Fruit fly (Drosophila melanogaster) whole organism, pupa: ENCODE measurements around the gene X11Lbeta.
"Not testable (repeated sequence)": the region's sequence is repeated elsewhere in the genome, so short reads cannot be mapped to it uniquely, and the experiment has no call there.

Experiments
- CG10348 ChIP-seq: fragments of 200-800 bp; sonication (Bioruptor generic); IDR thresholded peaks from 2 replicates; pipeline ENCODE4 v1.3.6; 2022; ENCODE audit warnings: missing biosample characterization, missing genetic modification characterization
- CG12605 ChIP-seq: fragments of 200-800 bp; sonication (Bioruptor generic); IDR thresholded peaks from 2 replicates; pipeline ENCODE4 v1.3.6; 2022; ENCODE audit warnings: missing biosample characterization, missing genetic modification characterization
- CG13204 ChIP-seq: fragments of 200-800 bp; sonication (Bioruptor generic); optimal IDR thresholded peaks from 2 replicates; lab custom pipeline; 2018; ENCODE audit warnings: missing biosample characterization, mild to moderate bottlenecking, missing genetic modification characterization, moderate library complexity
- CG14655 ChIP-seq: fragments of 200-800 bp; sonication (Bioruptor generic); optimal IDR thresholded peaks from 3 replicates; lab custom pipeline; 2017; ENCODE audit warnings: mild to moderate bottlenecking, missing biosample characterization, missing genetic modification reagents, missing genetic modification characterization
- CG15710 ChIP-seq: fragments of 200-800 bp; sonication (Bioruptor generic); optimal IDR thresholded peaks from 2 replicates; lab custom pipeline; 2018; ENCODE audit warnings: missing biosample characterization, mild to moderate bottlenecking, missing genetic modification characterization, moderate library complexity
- CG17806 ChIP-seq: fragments of 200-800 bp; sonication (Bioruptor generic); optimal IDR thresholded peaks from 2 replicates; lab custom pipeline; 2018; ENCODE audit warnings: missing biosample characterization, mild to moderate bottlenecking, missing genetic modification characterization, moderate library complexity
- CG32121 ChIP-seq: fragments of 200-800 bp; sonication (Bioruptor generic); IDR thresholded peaks from 2 replicates; pipeline ENCODE4 v1.3.6; 2022; ENCODE audit warnings: missing biosample characterization, missing genetic modification characterization
- CG34367 ChIP-seq: fragments of 200-800 bp; sonication (Bioruptor generic); optimal IDR thresholded peaks from 2 replicates; lab custom pipeline; 2018; ENCODE audit warnings: missing biosample characterization, mild to moderate bottlenecking, missing genetic modification characterization
- CG4496 ChIP-seq: fragments of 200-800 bp; sonication (Bioruptor generic); IDR thresholded peaks from 3 replicates; pipeline ENCODE4 v1.3.6; 2022; ENCODE audit warnings: missing biosample characterization, missing genetic modification characterization
- CG8159 ChIP-seq: fragments of 200-800 bp; sonication (Bioruptor generic); optimal IDR thresholded peaks from 3 replicates; lab custom pipeline; 2018; ENCODE audit warnings: missing biosample characterization, mild to moderate bottlenecking, missing genetic modification characterization, moderate library complexity
- CG8301 ChIP-seq: fragments of 200-800 bp; sonication (Bioruptor generic); optimal IDR thresholded peaks from 2 replicates; lab custom pipeline; 2018; ENCODE audit warnings: missing biosample characterization, mild to moderate bottlenecking, missing genetic modification characterization
- CG9948 ChIP-seq: fragments of 200-800 bp; sonication (Bioruptor generic); optimal IDR thresholded peaks from 2 replicates; lab custom pipeline; 2018; ENCODE audit warnings: missing biosample characterization, mild to moderate bottlenecking, missing genetic modification characterization, moderate library complexity
- D1 ChIP-seq: fragments of 200-800 bp; sonication (Bioruptor generic); optimal IDR thresholded peaks from 2 replicates; lab custom pipeline; 2018; ENCODE audit warnings: missing biosample characterization, mild to moderate bottlenecking, missing genetic modification characterization, moderate library complexity
- EcR ChIP-seq: fragments of 200-800 bp; sonication (Bioruptor generic); optimal IDR thresholded peaks from 3 replicates; lab custom pipeline; 2019; ENCODE audit warnings: missing biosample characterization, missing genetic modification characterization, mild to moderate bottlenecking, moderate library complexity, missing genetic modification reagents
- Ets98B ChIP-seq: fragments of 200-800 bp; sonication (Bioruptor generic); IDR thresholded peaks from 2 replicates; pipeline ENCODE4 v1.3.6; 2022; ENCODE audit warnings: missing biosample characterization, missing genetic modification characterization
- Pif1A ChIP-seq: fragments of 200-800 bp; sonication (Bioruptor generic); optimal IDR thresholded peaks from 3 replicates; lab custom pipeline; 2016; ENCODE audit warnings: missing biosample characterization, missing genetic modification characterization
- Pif1B ChIP-seq: fragments of 200-800 bp; sonication (Bioruptor generic); optimal IDR thresholded peaks from 3 replicates; lab custom pipeline; 2016; ENCODE audit warnings: missing biosample characterization, missing genetic modification characterization
- Snoo ChIP-seq: fragments of 200-800 bp; sonication (Bioruptor generic); optimal IDR thresholded peaks from 3 replicates; lab custom pipeline; 2017; ENCODE audit warnings: missing biosample characterization, mild to moderate bottlenecking, missing genetic modification characterization, inconsistent platforms
- fd96Ca ChIP-seq: fragments of 200-800 bp; sonication (Bioruptor generic); IDR thresholded peaks from 3 replicates; pipeline ENCODE4 v1.3.6; 2022; ENCODE audit warnings: missing biosample characterization, missing genetic modification characterization
- gl ChIP-seq: fragments of 200-800 bp; sonication (Bioruptor generic); optimal IDR thresholded peaks from 2 replicates; lab custom pipeline; 2018; ENCODE audit warnings: missing biosample characterization, mild to moderate bottlenecking, missing genetic modification characterization
- rn ChIP-seq: fragments of 200-800 bp; sonication (Bioruptor generic); IDR thresholded peaks from 2 replicates; pipeline ENCODE4 v1.3.6; 2022; ENCODE audit warnings: missing biosample characterization, missing genetic modification characterization

The X11Lbeta gene

dm6 chrX:10620144-10621005 is 7.2 kb upstream of the X11Lbeta start, which contains the start of gene CG43347:
TSS of gene CG43347 (minus strand) at chrX:10620190.
- TF ChIP-seq CG14655 (GFP tag; lab: Kevin White, UChicago) = peak; percentile 53
- TF ChIP-seq CG15710 = peak; percentile 60
- TF ChIP-seq rn (GFP tag; lab: Robert Waterston, UW) = no peak
- peak; percentile 55 for TF ChIP-seq CG9948 (tag; lab: Kevin White, UChicago)
- no peak for TF ChIP-seq CG32121 (GFP tag; lab: Robert Waterston, UW)
- peak; percentile 74 for TF ChIP-seq CG8159
- peak; percentile 40 for TF ChIP-seq CG17806 (tag; lab: Kevin White, UChicago)
- TF ChIP-seq CG8301 (tag; lab: Kevin White, UChicago) = peak; percentile 39
- TF ChIP-seq CG12605 (GFP tag; lab: Robert Waterston, UW) = no peak
- TF ChIP-seq CG4496 (GFP tag; lab: Robert Waterston, UW) = peak; percentile 41; the same call in 1 of the 3 replicates
- TF ChIP-seq Snoo = peak; percentile 31
- TF ChIP-seq Pif1A (GFP tag; lab: Kevin White, UChicago) = peak; percentile 37
- TF ChIP-seq CG34367 = peak; percentile 28

- TF ChIP-seq CG12605 (GFP tag; lab: Robert Waterston, UW) = no peak
- no peak for TF ChIP-seq CG8301 (tag; lab: Kevin White, UChicago)
- no peak for TF ChIP-seq D1 (tag; lab: Kevin White, UChicago)
- no peak for TF ChIP-seq CG34367
- TF ChIP-seq fd96Ca (GFP tag; lab: Robert Waterston, UW) = no peak
- TF ChIP-seq CG10348 (GFP tag; lab: Robert Waterston, UW) = no peak
- TF ChIP-seq CG9948 (tag; lab: Kevin White, UChicago) = no peak
- TF ChIP-seq EcR (GFP tag; lab: Kevin White, UChicago) = no peak
- no peak for TF ChIP-seq Snoo
- no peak for TF ChIP-seq CG17806 (tag; lab: Kevin White, UChicago)
- no peak for TF ChIP-seq gl
- TF ChIP-seq CG4496 (GFP tag; lab: Robert Waterston, UW) = no peak
- no peak for TF ChIP-seq CG8159
- no peak for TF ChIP-seq rn (GFP tag; lab: Robert Waterston, UW)
- TF ChIP-seq CG13204 (GFP tag; lab: Kevin White, UChicago) = no peak
- no peak for TF ChIP-seq CG14655 (GFP tag; lab: Kevin White, UChicago)
- no peak for TF ChIP-seq Pif1A (GFP tag; lab: Kevin White, UChicago)
- TF ChIP-seq CG15710 = no peak
- no peak for TF ChIP-seq CG32121 (GFP tag; lab: Robert Waterston, UW)
Observed at dm6 chrX:10621202-10621990, 6.1 kb upstream of the X11Lbeta start.

- TF ChIP-seq gl; CG13204 (GFP tag; lab: Kevin White, UChicago); CG10348 (GFP tag; lab: Robert Waterston, UW): not testable (repeated sequence)
Observed at dm6 chrX:10623125-10623524, 4.4 kb upstream of the X11Lbeta start, which contains the start of gene Rab9Db. TSS of gene Rab9Db (minus strand) at chrX:10623225.

dm6 chrX:10628874-10629273 is 1.3 kb downstream of the X11Lbeta start:
- no peak for TF ChIP-seq gl
- TF ChIP-seq Snoo = no peak
- no peak for TF ChIP-seq rn (GFP tag; lab: Robert Waterston, UW)
- TF ChIP-seq CG34367 = peak; percentile 29
- no peak for TF ChIP-seq D1 (tag; lab: Kevin White, UChicago)
- no peak for TF ChIP-seq fd96Ca (GFP tag; lab: Robert Waterston, UW)
- TF ChIP-seq CG17806 (tag; lab: Kevin White, UChicago) = peak; percentile 46
- peak; percentile 30 for TF ChIP-seq CG8301 (tag; lab: Kevin White, UChicago)
- no peak for TF ChIP-seq CG10348 (GFP tag; lab: Robert Waterston, UW)
- TF ChIP-seq EcR (GFP tag; lab: Kevin White, UChicago) = no peak
- peak; percentile 52 for TF ChIP-seq Pif1A (GFP tag; lab: Kevin White, UChicago)
- TF ChIP-seq Pif1B (GFP tag; lab: Kevin White, UChicago) = no peak
- no peak for TF ChIP-seq Ets98B
- peak; percentile 51 for TF ChIP-seq CG15710
- TF ChIP-seq CG8159 = peak; percentile 71
- no peak for TF ChIP-seq CG13204 (GFP tag; lab: Kevin White, UChicago)
- TF ChIP-seq CG9948 (tag; lab: Kevin White, UChicago) = peak; percentile 53
- no peak for TF ChIP-seq CG4496 (GFP tag; lab: Robert Waterston, UW)
- TF ChIP-seq CG12605 (GFP tag; lab: Robert Waterston, UW) = no peak
- no peak for TF ChIP-seq CG32121 (GFP tag; lab: Robert Waterston, UW)
- peak; percentile 44 for TF ChIP-seq CG14655 (GFP tag; lab: Kevin White, UChicago)

dm6 chrX:10642233-10642751 is 14.8 kb downstream of the X11Lbeta start:
- TF ChIP-seq Pif1B (GFP tag; lab: Kevin White, UChicago) (no peak), CG13204 (GFP tag; lab: Kevin White, UChicago) (no peak), CG32121 (GFP tag; lab: Robert Waterston, UW) (no peak), CG8159 (no peak), EcR (GFP tag; lab: Kevin White, UChicago) (no peak), CG12605 (GFP tag; lab: Robert Waterston, UW) (no peak), CG34367 (no peak), Ets98B (no peak), gl (no peak), CG8301 (tag; lab: Kevin White, UChicago) (no peak), CG9948 (tag; lab: Kevin White, UChicago) (no peak), Pif1A (GFP tag; lab: Kevin White, UChicago) (no peak), CG15710 (no peak), CG4496 (GFP tag; lab: Robert Waterston, UW) (no peak), Snoo (no peak), CG10348 (GFP tag; lab: Robert Waterston, UW) (no peak)
